Worm (Caenorhabditis elegans) whole organism, L1 larva: Measurements from ENCODE around the gene F48G7.7.

Experiments used
- C04F5.9 ChIP-seq: sonication (generic microtip); optimal IDR thresholded peaks from 2 replicates; lab custom pipeline; 2016; ENCODE audit warnings: missing genetic modification characterization, missing compliant biosample characterization
- C34B4.2 ChIP-seq: sonication (generic microtip); optimal IDR thresholded peaks from 2 replicates; lab custom pipeline; 2017; ENCODE audit warnings: mild to moderate bottlenecking, missing genetic modification characterization, missing compliant biosample characterization
- F16B12.6 ChIP-seq: fragments of 150-350 bp; optimal IDR thresholded peaks from 2 replicates; lab custom pipeline; 2014; ENCODE audit warnings: missing biosample characterization, missing genetic modification characterization
- Y116A8C.19 ChIP-seq: sonication (generic microtip); optimal IDR thresholded peaks from 2 replicates; lab custom pipeline; 2016; ENCODE audit warnings: missing compliant biosample characterization, missing genetic modification characterization, borderline replicate concordance
- aly-2 ChIP-seq: fragments of 150-350 bp; optimal IDR thresholded peaks from 2 replicates; lab custom pipeline; 2014; ENCODE audit warnings: missing biosample characterization, missing genetic modification characterization
- ama-1 ChIP-seq: fragments of 150-350 bp; optimal IDR thresholded peaks from 2 replicates; lab custom pipeline; 2014
- ceh-82 ChIP-seq, 3 experiments: fragments of 150-350 bp in 1 of 3; sonication (generic microtip) in 2 of 3; optimal IDR thresholded peaks; 2 replicates each; lab custom pipeline; 2014 to 2017; ENCODE audit warnings: missing biosample characterization in 3 of 3, missing genetic modification characterization in 3 of 3
- ces-1 ChIP-seq: fragments of 150-350 bp; optimal IDR thresholded peaks from 2 replicates; lab custom pipeline; 2014; ENCODE audit warnings: missing biosample characterization, missing genetic modification reagents, missing genetic modification characterization
- efl-1 ChIP-seq, 4 experiments: fragments of 150-350 bp; optimal IDR thresholded peaks in 3 of 4; peaks in 1 of 4; 1 replicate in 1 of 4; 2 replicates in 3 of 4; lab custom pipeline; 2014; ENCODE audit warnings: missing biosample characterization in 2 of 4, missing genetic modification characterization in 2 of 4, missing genetic modification reagents in 2 of 4
- efl-3 ChIP-seq: fragments of 200-800 bp; sonication (Bioruptor generic); optimal IDR thresholded peaks from 2 replicates; lab custom pipeline; 2018; ENCODE audit warnings: mild to moderate bottlenecking, missing genetic modification characterization, missing compliant biosample characterization
- egl-27 ChIP-seq, 2 experiments: fragments of 150-350 bp in 1 of 2; sonication (generic microtip); optimal IDR thresholded peaks; 3 replicates each; lab custom pipeline; 2017 to 2018; ENCODE audit warnings: missing biosample characterization in 2 of 2, missing genetic modification characterization in 2 of 2, missing genetic modification reagents in 2 of 2
- elt-2 ChIP-seq: sonication (generic microtip); optimal IDR thresholded peaks from 2 replicates; lab custom pipeline; 2016; ENCODE audit warnings: missing genetic modification characterization, mild to moderate bottlenecking, inconsistent platforms, missing compliant biosample characterization, missing genetic modification reagents
- elt-3 ChIP-seq, 6 experiments: fragments of 150-350 bp in 1 of 6; sonication (generic microtip); optimal IDR thresholded peaks; 2 replicates each; lab custom pipeline; 2017 to 2018; ENCODE audit warnings: missing biosample characterization in 6 of 6, missing genetic modification characterization in 6 of 6, inconsistent platforms in 1 of 6
- ets-5 ChIP-seq: fragments of 200-800 bp; sonication (Bioruptor generic); IDR thresholded peaks from 2 replicates; pipeline ENCODE4 v1.3.6; 2022; ENCODE audit warnings: missing genetic modification characterization, missing compliant biosample characterization
- fkh-4 ChIP-seq: sonication (generic microtip); optimal IDR thresholded peaks from 2 replicates; lab custom pipeline; 2016; ENCODE audit warnings: missing compliant biosample characterization, missing genetic modification characterization, borderline replicate concordance
- hlh-17 ChIP-seq: fragments of 200-800 bp; sonication (Bioruptor generic); optimal IDR thresholded peaks from 2 replicates; lab custom pipeline; 2018; ENCODE audit warnings: missing genetic modification characterization, mild to moderate bottlenecking, missing compliant biosample characterization, moderate library complexity, borderline replicate concordance
- hlh-4 ChIP-seq: sonication (generic microtip); optimal IDR thresholded peaks from 2 replicates; lab custom pipeline; 2016; ENCODE audit warnings: mild to moderate bottlenecking, missing genetic modification characterization, missing compliant biosample characterization
- hpl-2 ChIP-seq: fragments of 150-350 bp; optimal IDR thresholded peaks from 2 replicates; lab custom pipeline; 2014; ENCODE audit warnings: missing biosample characterization, missing genetic modification reagents, missing genetic modification characterization
- irx-1 ChIP-seq: sonication (generic microtip); optimal IDR thresholded peaks from 2 replicates; lab custom pipeline; 2016; ENCODE audit warnings: missing genetic modification characterization, missing compliant biosample characterization
- isw-1 ChIP-seq: fragments of 200-800 bp; sonication (Bioruptor generic); IDR thresholded peaks from 2 replicates; pipeline ENCODE4 v1.3.6; 2022; ENCODE audit warnings: missing genetic modification characterization, missing compliant biosample characterization
- lin-13 ChIP-seq: fragments of 150-350 bp; optimal IDR thresholded peaks from 2 replicates; lab custom pipeline; 2014; ENCODE audit warnings: missing biosample characterization, missing genetic modification reagents, missing genetic modification characterization
- lin-14 ChIP-seq: fragments of 200-800 bp; sonication (Bioruptor generic); optimal IDR thresholded peaks from 2 replicates; lab custom pipeline; 2018; ENCODE audit warnings: mild to moderate bottlenecking, missing genetic modification characterization, moderate library complexity, missing compliant biosample characterization
- lsy-2 ChIP-seq, 2 experiments: fragments of 150-350 bp; optimal IDR thresholded peaks; 2 replicates each; lab custom pipeline; 2014; ENCODE audit warnings: missing biosample characterization in 2 of 2, missing genetic modification characterization in 2 of 2
- mab-9 ChIP-seq: fragments of 200-800 bp; sonication (Bioruptor generic); IDR thresholded peaks from 2 replicates; pipeline ENCODE4 v1.3.6; 2022; ENCODE audit warnings: missing genetic modification reagents, missing genetic modification characterization, missing compliant biosample characterization
- mdl-1 ChIP-seq, 2 experiments: fragments of 150-350 bp; optimal IDR thresholded peaks; 2 replicates each; lab custom pipeline; 2014 to 2017; ENCODE audit warnings: missing biosample characterization in 2 of 2, missing genetic modification characterization in 2 of 2, inconsistent platforms in 1 of 2
- nhr-11 ChIP-seq: fragments of 150-350 bp; optimal IDR thresholded peaks from 2 replicates; lab custom pipeline; 2014; ENCODE audit warnings: missing biosample characterization, missing genetic modification characterization
- nhr-12 ChIP-seq: sonication (generic microtip); optimal IDR thresholded peaks from 2 replicates; lab custom pipeline; 2017; ENCODE audit warnings: missing biosample characterization, missing genetic modification characterization
- nhr-19 ChIP-seq: fragments of 200-800 bp; sonication (Bioruptor generic); conservative IDR thresholded peaks from 2 replicates; pipeline ENCODE4 v1.3.6; 2022; ENCODE audit warnings: missing genetic modification characterization, missing compliant biosample characterization
- nhr-20 ChIP-seq: sonication (generic microtip); optimal IDR thresholded peaks from 2 replicates; lab custom pipeline; 2016; ENCODE audit warnings: mild to moderate bottlenecking, missing genetic modification characterization, missing compliant biosample characterization
- nhr-28 ChIP-seq: fragments of 150-350 bp; optimal IDR thresholded peaks from 2 replicates; lab custom pipeline; 2014; ENCODE audit warnings: missing biosample characterization, missing genetic modification characterization
- nhr-47 ChIP-seq: sonication (generic microtip); optimal IDR thresholded peaks from 2 replicates; lab custom pipeline; 2016; ENCODE audit warnings: mild to moderate bottlenecking, missing genetic modification characterization, moderate library complexity, missing compliant biosample characterization
- nhr-71 ChIP-seq: sonication (generic microtip); optimal IDR thresholded peaks from 2 replicates; lab custom pipeline; 2016; ENCODE audit warnings: mild to moderate bottlenecking, missing genetic modification characterization, moderate library complexity, missing compliant biosample characterization
- nhr-76 ChIP-seq: sonication (generic microtip); optimal IDR thresholded peaks from 2 replicates; lab custom pipeline; 2017; ENCODE audit warnings: missing biosample characterization, missing genetic modification characterization
- nhr-77 ChIP-seq: fragments of 150-350 bp; optimal IDR thresholded peaks from 2 replicates; lab custom pipeline; 2014; ENCODE audit warnings: missing biosample characterization, missing genetic modification characterization
- nhr-84 ChIP-seq: sonication (generic microtip); optimal IDR thresholded peaks from 2 replicates; lab custom pipeline; 2017; ENCODE audit warnings: missing biosample characterization, missing genetic modification characterization
- nhr-85 ChIP-seq: sonication (generic microtip); peaks from one replicate; lab custom pipeline; 2016; ENCODE audit warnings: missing genetic modification characterization, inconsistent platforms, missing compliant biosample characterization
- nhr-90 ChIP-seq: sonication (generic microtip); optimal IDR thresholded peaks from 2 replicates; lab custom pipeline; 2016; ENCODE audit warnings: mild to moderate bottlenecking, missing genetic modification characterization, missing compliant biosample characterization; ENCODE audit not compliant: poor library complexity
- pag-3 ChIP-seq: sonication (generic microtip); optimal IDR thresholded peaks from 2 replicates; lab custom pipeline; 2017; ENCODE audit warnings: missing genetic modification characterization, mild to moderate bottlenecking, missing compliant biosample characterization, antibody characterized with exemption, borderline replicate concordance; ENCODE audit not compliant: insufficient read depth
- pax-3 ChIP-seq: fragments of 200-800 bp; sonication (Bioruptor generic); optimal IDR thresholded peaks from 2 replicates; lab custom pipeline; 2018; ENCODE audit warnings: mild to moderate bottlenecking, missing genetic modification characterization, moderate library complexity, missing compliant biosample characterization
- pqm-1 ChIP-seq: sonication (generic microtip); optimal IDR thresholded peaks from 3 replicates; lab custom pipeline; 2017; ENCODE audit warnings: missing biosample characterization, missing genetic modification characterization
- sox-4 ChIP-seq: sonication (generic microtip); optimal IDR thresholded peaks from 2 replicates; lab custom pipeline; 2016; ENCODE audit warnings: missing genetic modification characterization, missing compliant biosample characterization
- sptf-1 ChIP-seq: fragments of 150-350 bp; optimal IDR thresholded peaks from 2 replicates; lab custom pipeline; 2014; ENCODE audit warnings: missing biosample characterization, missing genetic modification characterization
- sup-37 ChIP-seq: fragments of 200-800 bp; sonication (Bioruptor generic); optimal IDR thresholded peaks from 2 replicates; lab custom pipeline; 2018; ENCODE audit warnings: mild to moderate bottlenecking, missing genetic modification characterization, missing compliant biosample characterization
- tbx-2 ChIP-seq: sonication (generic microtip); optimal IDR thresholded peaks from 2 replicates; lab custom pipeline; 2016; ENCODE audit warnings: missing genetic modification characterization, missing compliant biosample characterization
- unc-130 ChIP-seq: fragments of 150-350 bp; optimal IDR thresholded peaks from 2 replicates; lab custom pipeline; 2017; ENCODE audit warnings: missing biosample characterization, missing genetic modification characterization, inconsistent platforms
- unc-30 ChIP-seq: sonication (generic microtip); optimal IDR thresholded peaks from 2 replicates; lab custom pipeline; 2017; ENCODE audit warnings: missing biosample characterization, missing genetic modification characterization
- unc-98 ChIP-seq: fragments of 200-800 bp; sonication (Bioruptor generic); IDR thresholded peaks from 2 replicates; pipeline ENCODE4 v1.3.6; 2022; ENCODE audit warnings: missing genetic modification characterization, missing compliant biosample characterization
- vab-15 ChIP-seq: sonication (generic microtip); optimal IDR thresholded peaks from 2 replicates; lab custom pipeline; 2017; ENCODE audit warnings: missing genotype, mild to moderate bottlenecking, missing genetic modification characterization, missing compliant biosample characterization
- ztf-11 ChIP-seq, 2 experiments: sonication (generic microtip); optimal IDR thresholded peaks; 2 replicates each; lab custom pipeline; 2016 to 2017; ENCODE audit warnings: missing genetic modification characterization in 2 of 2, missing biosample characterization in 1 of 2, missing compliant biosample characterization in 1 of 2
- ztf-4 ChIP-seq: fragments of 150-350 bp; optimal IDR thresholded peaks from 2 replicates; lab custom pipeline; 2014; ENCODE audit warnings: missing biosample characterization, missing genetic modification characterization

F48G7.7 gene

ce11 chrV:619054-619453 lies 7.2 kb downstream of the F48G7.7 start, which contains the start of gene F48G7.4 (continued):
- TF ChIP-seq efl-1 (optimal IDR thresholded peaks at IDR 0.05; lab: Kevin White, UChicago) (peak; percentile 73 to 75), efl-1 (GFP tag; optimal IDR thresholded peaks at IDR 0.05 in 1 of 2; lab: Kevin White, UChicago) (peak in 1 of 2 experiments; percentile 47), aly-2 (tag; lab: Kevin White, UChicago) (peak; percentile 54), nhr-77 (peak; percentile 23), lsy-2 (tag; optimal IDR thresholded peaks at IDR 0.05; lab: Kevin White, UChicago) (peak in 1 of 2 experiments; percentile 72), F16B12.6 (peak; percentile 5), ama-1 (no peak), nhr-76 (no peak), nhr-20 (tag; lab: Kevin White, UChicago) (peak; percentile 91), irx-1 (peak; percentile 47), nhr-85 (tag; lab: Kevin White, UChicago) (peak; percentile 95), elt-3 (tag; optimal IDR thresholded peaks at IDR 0.05; lab: Kevin White, UChicago) (peak in 1 of 6 experiments; percentile 23), egl-27 (tag; optimal IDR thresholded peaks at IDR 0.05; lab: Kevin White, UChicago) (peak in 1 of 2 experiments; percentile 45), ceh-82 (tag; optimal IDR thresholded peaks at IDR 0.05; lab: Kevin White, UChicago) (peak; percentile 69 to 90 (median 76)), pag-3 (tag; lab: Kevin White, UChicago) (no peak)
- TF ChIP-seq, all 84 proteins: peak for 44

DNA sequence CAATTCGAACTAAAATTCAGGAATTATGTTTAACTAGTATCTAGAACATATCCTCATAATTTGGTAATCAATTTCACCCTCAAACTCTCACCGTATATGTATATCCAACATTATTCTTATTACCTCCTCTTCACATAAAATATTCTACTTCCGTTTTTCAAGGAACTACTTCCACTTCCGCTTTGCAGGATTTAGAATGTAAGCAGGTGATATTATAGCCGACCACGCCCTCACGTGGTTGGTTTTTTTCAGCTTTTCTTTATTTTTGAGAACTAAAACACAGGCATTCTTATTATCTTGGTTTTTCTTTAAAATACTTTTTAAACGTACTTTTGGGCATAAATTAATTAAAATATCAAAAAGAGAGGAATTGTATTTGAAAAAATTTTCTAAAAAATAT lies 8.3 kb downstream of the F48G7.7 start:
- no peak for TF ChIP-seq egl-27 (tag; optimal IDR thresholded peaks at IDR 0.05; lab: Kevin White, UChicago)
- no peak for TF ChIP-seq C34B4.2 (tag; lab: Kevin White, UChicago)
- no peak for TF ChIP-seq mdl-1 (tag; optimal IDR thresholded peaks at IDR 0.05; lab: Kevin White, UChicago)
- TF ChIP-seq unc-30 (tag; lab: Kevin White, UChicago), result no peak
- no peak for TF ChIP-seq aly-2 (tag; lab: Kevin White, UChicago)
- no peak for TF ChIP-seq ztf-11 (tag; optimal IDR thresholded peaks at IDR 0.05; lab: Kevin White, UChicago)
- no peak for TF ChIP-seq nhr-84 (tag; lab: Kevin White, UChicago)
- no peak for TF ChIP-seq nhr-90 (tag; lab: Kevin White, UChicago)
- TF ChIP-seq hlh-17 (GFP tag; lab: Kevin White, UChicago), result no peak
- TF ChIP-seq fkh-4 (tag; lab: Kevin White, UChicago), result no peak
- no peak for TF ChIP-seq lin-13
- no peak for TF ChIP-seq nhr-28 (tag; lab: Kevin White, UChicago)
- no peak for TF ChIP-seq Y116A8C.19 (tag; lab: Kevin White, UChicago)
- TF ChIP-seq F16B12.6, result no peak
- TF ChIP-seq unc-98, result no peak
- no peak for TF ChIP-seq isw-1
- TF ChIP-seq ces-1 (GFP tag; lab: Kevin White, UChicago), result no peak
- TF ChIP-seq vab-15 (tag; lab: Kevin White, UChicago), result no peak
- no peak for TF ChIP-seq ztf-4 (tag; lab: Kevin White, UChicago)
- TF ChIP-seq hlh-4 (tag; lab: Kevin White, UChicago), result peak; percentile 97
- no peak for TF ChIP-seq ama-1
- peak; percentile 75 for TF ChIP-seq lin-14 (GFP tag; lab: Kevin White, UChicago)
- TF ChIP-seq unc-130, result no peak
- no peak for TF ChIP-seq pag-3 (tag; lab: Kevin White, UChicago)
- TF ChIP-seq nhr-47 (tag; lab: Kevin White, UChicago), result peak; percentile 77
- TF ChIP-seq hpl-2, result no peak
- TF ChIP-seq nhr-12 (tag; lab: Kevin White, UChicago), result no peak
- TF ChIP-seq nhr-71 (tag; lab: Kevin White, UChicago), result peak; percentile 82
- no peak for TF ChIP-seq sptf-1 (tag; lab: Kevin White, UChicago)
- TF ChIP-seq efl-3 (GFP tag; lab: Kevin White, UChicago), result no peak
- no peak for TF ChIP-seq tbx-2 (tag; lab: Kevin White, UChicago)
- TF ChIP-seq elt-2 (tag; lab: Kevin White, UChicago), result no peak
- no peak for TF ChIP-seq C04F5.9 (tag; lab: Kevin White, UChicago)
- TF ChIP-seq sup-37 (GFP tag; lab: Kevin White, UChicago), result no peak
- TF ChIP-seq mab-9 (GFP tag; lab: Robert Waterston, UW), result no peak
- TF ChIP-seq pax-3, result no peak
- TF ChIP-seq ets-5 (GFP tag; lab: Robert Waterston, UW), result no peak
- TF ChIP-seq nhr-19 (GFP tag; lab: Robert Waterston, UW), result no peak
- no peak for TF ChIP-seq ceh-82 (tag; optimal IDR thresholded peaks at IDR 0.05; lab: Kevin White, UChicago)
- no peak for TF ChIP-seq pqm-1
- TF ChIP-seq nhr-11 (tag; lab: Kevin White, UChicago), result peak; percentile 27
- peak; percentile 43 for TF ChIP-seq sox-4 (tag; lab: Kevin White, UChicago)
